Worm (Caenorhabditis elegans) whole organism, L2 larva: ENCODE results near the gene trx-2.

Source experiments
- ZK546.5 ChIP-seq: sonication (generic microtip); optimal IDR thresholded peaks from 2 replicates; lab custom pipeline; 2017; ENCODE audit warnings: missing biosample characterization, missing genetic modification characterization
- fos-1 ChIP-seq: fragments of 150-350 bp; optimal IDR thresholded peaks from 2 replicates; lab custom pipeline; 2014; ENCODE audit warnings: missing biosample characterization, missing genetic modification characterization
- ztf-11 ChIP-seq: sonication (generic microtip); optimal IDR thresholded peaks from 2 replicates; lab custom pipeline; 2017; ENCODE audit warnings: missing biosample characterization, missing genetic modification characterization

DNA sequence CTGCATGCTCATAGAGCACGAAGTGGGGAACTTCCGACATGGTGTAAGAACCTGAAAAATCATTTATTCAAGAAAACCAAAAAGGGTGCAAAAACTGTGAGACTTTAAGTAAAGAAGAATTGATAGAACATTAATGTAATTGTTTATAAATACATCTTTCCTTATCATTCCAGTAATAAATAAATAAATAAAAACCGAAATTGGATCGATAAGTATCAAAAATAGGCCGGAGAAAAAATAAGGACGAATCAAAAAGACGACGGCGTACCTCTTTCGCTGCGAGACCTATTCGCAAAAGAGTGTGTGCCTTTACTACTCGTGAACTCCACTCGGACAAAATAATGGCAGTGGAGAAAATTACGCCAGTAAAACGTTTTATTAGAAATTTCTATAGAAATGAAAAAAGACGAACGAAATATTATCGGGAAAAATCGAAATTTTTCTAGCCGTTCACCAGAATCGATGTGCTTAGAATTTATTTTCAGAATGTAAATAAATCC lies 38.5 kb downstream of the trx-2 start, which contains the start of gene nol-56:
- TF ChIP-seq fos-1 (tag; lab: Kevin White, UChicago) (peak; percentile 60), ZK546.5 (tag; lab: Kevin White, UChicago) (peak; percentile 41), ztf-11 (tag; lab: Kevin White, UChicago) (no peak)
